Fruit fly (Drosophila melanogaster): ENCODE data around the gene Vps36.

The Vps36 gene

DNA sequence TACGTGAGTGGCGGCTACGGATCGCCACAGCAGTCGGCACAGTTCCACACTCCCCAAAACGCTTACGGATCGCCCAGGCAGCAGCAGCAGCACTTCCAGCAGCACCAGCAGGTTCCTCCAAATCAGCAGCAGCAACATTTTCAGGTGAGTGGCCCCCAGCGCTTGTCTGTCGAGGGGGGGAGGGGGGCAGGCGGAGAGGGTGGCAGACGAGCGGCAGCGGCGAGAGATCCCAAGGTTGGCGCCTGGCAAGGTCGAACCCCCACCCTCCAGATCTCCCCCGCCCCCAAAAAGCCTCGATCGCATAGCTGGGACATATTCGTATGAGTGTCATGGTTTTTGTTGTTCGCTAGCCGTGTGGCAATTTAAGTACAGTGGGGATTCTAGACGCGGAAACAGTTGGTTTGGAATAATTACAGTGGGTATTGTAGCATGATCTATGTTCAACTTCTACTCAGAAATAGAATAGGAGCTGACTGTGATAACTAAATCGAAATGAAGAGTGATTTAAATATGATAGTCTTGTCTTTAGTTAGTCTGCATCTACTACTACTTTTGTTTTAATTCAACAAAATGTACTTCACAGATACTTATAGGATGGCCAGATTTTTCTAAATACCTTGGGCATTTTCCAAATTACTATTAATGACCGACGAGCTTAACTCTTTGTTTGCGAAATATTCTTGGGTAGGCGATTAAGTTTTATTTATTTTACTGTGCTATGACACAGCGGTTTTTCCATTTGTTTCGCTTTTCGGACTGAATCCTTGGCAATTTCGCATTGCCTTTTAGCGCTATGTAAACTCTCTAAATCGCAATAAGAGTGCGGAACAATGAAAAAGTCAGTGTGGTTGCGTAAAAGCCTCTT lies 34.3 kb downstream of the Vps36 start (continued):
- TF ChIP-seq CkIIα-i1 (GFP tag; IDR thresholded peaks at IDR 0.05) = no peak
- TF ChIP-seq Gsc (GFP tag; IDR thresholded peaks at IDR 0.05) = no peak
- no peak for TF ChIP-seq CG1832 (GFP tag; optimal IDR thresholded peaks at IDR 0.05)
- TF ChIP-seq CG7745 (tag; optimal IDR thresholded peaks at IDR 0.05) = no peak
- no peak for TF ChIP-seq CG17186 (GFP tag; optimal IDR thresholded peaks at IDR 0.05)
- TF ChIP-seq PHDP (tag; optimal IDR thresholded peaks at IDR 0.05) = peak; percentile 7
- TF ChIP-seq CG6854 (GFP tag; optimal IDR thresholded peaks at IDR 0.05) = no peak
- no peak for TF ChIP-seq Eip74EF (GFP tag; optimal IDR thresholded peaks at IDR 0.05)
- no peak for TF ChIP-seq cwo (GFP tag; optimal IDR thresholded peaks at IDR 0.05)
- no peak for TF ChIP-seq NFAT (GFP tag; IDR thresholded peaks at IDR 0.05)
- TF ChIP-seq crol (GFP tag; IDR thresholded peaks at IDR 0.05) = peak; percentile 81
- TF ChIP-seq CG33213 (GFP tag; optimal IDR thresholded peaks at IDR 0.05) = no peak
- no peak for TF ChIP-seq gfzf (GFP tag; optimal IDR thresholded peaks at IDR 0.05)
- no peak for TF ChIP-seq CG5245 (GFP tag; optimal IDR thresholded peaks at IDR 0.05)
- TF ChIP-seq usp (GFP tag; optimal IDR thresholded peaks at IDR 0.05) = no peak
- no peak for TF ChIP-seq gcm2 (GFP tag; optimal IDR thresholded peaks at IDR 0.05)
- no peak for TF ChIP-seq CG10654 (GFP tag; optimal IDR thresholded peaks at IDR 0.05)
- TF ChIP-seq CG4282 (GFP tag; optimal IDR thresholded peaks at IDR 0.05) = no peak
- no peak for TF ChIP-seq h (optimal IDR thresholded peaks at IDR 0.05)
- TF ChIP-seq esg (GFP tag; conservative IDR thresholded peaks at IDR 0.05) = no peak
- no peak for TF ChIP-seq Side (GFP tag; optimal IDR thresholded peaks at IDR 0.05)
- no peak for TF ChIP-seq CG10267 (tag; optimal IDR thresholded peaks at IDR 0.05)
- no peak for TF ChIP-seq CG1792 (GFP tag; optimal IDR thresholded peaks at IDR 0.05)
- TF ChIP-seq jing (GFP tag; optimal IDR thresholded peaks at IDR 0.05) = no peak
- TF ChIP-seq gsb (GFP tag; IDR thresholded peaks at IDR 0.05) = no peak
- TF ChIP-seq CG6813 (GFP tag; optimal IDR thresholded peaks at IDR 0.05) = no peak
- no peak for TF ChIP-seq ab (GFP tag; optimal IDR thresholded peaks at IDR 0.05)
- TF ChIP-seq CG6765 (GFP tag; optimal IDR thresholded peaks at IDR 0.05) = no peak
- TF ChIP-seq sna (GFP tag; IDR thresholded peaks at IDR 0.05; ENCODE audit: partially characterized antibody) = no peak
- no peak for TF ChIP-seq Dbx (GFP tag; IDR thresholded peaks at IDR 0.05)
- no peak for TF ChIP-seq oc (tag; optimal IDR thresholded peaks at IDR 0.05)
- peak; percentile 34 for TF ChIP-seq ind (GFP tag; optimal IDR thresholded peaks at IDR 0.05)
- TF ChIP-seq CG42726 (GFP tag; IDR thresholded peaks at IDR 0.05; ENCODE audit: partially characterized antibody) = no peak
- no peak for TF ChIP-seq HLH4C (GFP tag; IDR thresholded peaks at IDR 0.05; ENCODE audit: partially characterized antibody)
- TF ChIP-seq Asciz (GFP tag; optimal IDR thresholded peaks at IDR 0.05) = no peak
- no peak for TF ChIP-seq stc (GFP tag; IDR thresholded peaks at IDR 0.05)
- no peak for TF ChIP-seq abd-A (tag; optimal IDR thresholded peaks at IDR 0.05)
- peak; percentile 39 for TF ChIP-seq CG7839 (tag; optimal IDR thresholded peaks at IDR 0.05)
- TF ChIP-seq ATbp (GFP tag; optimal IDR thresholded peaks at IDR 0.05) = no peak
- TF ChIP-seq Dfd (GFP tag; optimal IDR thresholded peaks at IDR 0.05) = no peak
- no peak for TF ChIP-seq CG11696 (GFP tag; IDR thresholded peaks at IDR 0.05)
- no peak for TF ChIP-seq maf-S (GFP tag; optimal IDR thresholded peaks at IDR 0.05)
- TF ChIP-seq zfh2 (GFP tag; optimal IDR thresholded peaks at IDR 0.05) = peak; percentile 24
- TF ChIP-seq Dek (tag; optimal IDR thresholded peaks at IDR 0.05) = no peak
- TF ChIP-seq fu2 (GFP tag; optimal IDR thresholded peaks at IDR 0.05) = peak; percentile 1
- peak; percentile 27; the same call in 1 of the 3 replicates for TF ChIP-seq vnd (GFP tag; IDR thresholded peaks at IDR 0.05; ENCODE audit: partially characterized antibody)
- no peak for TF ChIP-seq HmgZ (tag; optimal IDR thresholded peaks at IDR 0.05)
- TF ChIP-seq yki (optimal IDR thresholded peaks at IDR 0.05) = no peak
- TF ChIP-seq MESR4 (GFP tag; optimal IDR thresholded peaks at IDR 0.05) = no peak
- no peak for TF ChIP-seq Camta (GFP tag; optimal IDR thresholded peaks at IDR 0.05)

Measured in whole organism, embryonic.